Worm (Caenorhabditis elegans): ENCODE measurements around the gene Y41E3.18.

Y41E3.18 gene

ce11 chrIV:15027884-15028283, 37.7 kb downstream of the Y41E3.18 start:
- TF ChIP-seq dpl-1 (GFP tag; optimal IDR thresholded peaks at IDR 0.05) (peak in 1 of 3 experiments; percentile 9), xbp-1 (tag; optimal IDR thresholded peaks at IDR 0.05) (no peak), efl-1 (optimal IDR thresholded peaks at IDR 0.05) (no peak), efl-1 (GFP tag; optimal IDR thresholded peaks at IDR 0.05 in 1 of 2) (peak; percentile 34 to 40), jun-1 (tag; optimal IDR thresholded peaks at IDR 0.05) (no peak)

ce11 chrIV:15027334-15027733, 38.2 kb downstream of the Y41E3.18 start:
- no peak for TF ChIP-seq swsn-7 (tag; optimal IDR thresholded peaks at IDR 0.05)
- no peak for TF ChIP-seq efl-1 (optimal IDR thresholded peaks at IDR 0.05)
- TF ChIP-seq efl-1 (GFP tag; optimal IDR thresholded peaks at IDR 0.05 in 1 of 2): peak in 1 of 2 experiments; percentile 25

- TF ChIP-seq ama-1 (optimal IDR thresholded peaks at IDR 0.05) (no peak), jun-1 (tag; optimal IDR thresholded peaks at IDR 0.05) (no peak), dsc-1 (tag; optimal IDR thresholded peaks at IDR 0.05) (peak; percentile 0), nhr-237 (tag; optimal IDR thresholded peaks at IDR 0.05) (no peak), isw-1 (GFP tag; IDR thresholded peaks at IDR 0.05) (no peak), egl-13 (tag; optimal IDR thresholded peaks at IDR 0.05) (peak; percentile 4), nhr-12 (tag; optimal IDR thresholded peaks at IDR 0.05) (no peak), snu-23 (GFP tag; optimal IDR thresholded peaks at IDR 0.05) (peak; percentile 58), swsn-7 (tag; optimal IDR thresholded peaks at IDR 0.05) (peak; percentile 38), nhr-77 (tag; optimal IDR thresholded peaks at IDR 0.05) (peak; percentile 10), lin-13 (GFP tag; optimal IDR thresholded peaks at IDR 0.05) (peak; percentile 30), nhr-47 (tag; optimal IDR thresholded peaks at IDR 0.05) (peak; percentile 56), pag-3 (tag; optimal IDR thresholded peaks at IDR 0.05; ENCODE audit: borderline replicate concordance, insufficient read depth) (no peak), mep-1 (tag; optimal IDR thresholded peaks at IDR 0.05) (peak; percentile 79), mef-2 (tag; optimal IDR thresholded peaks at IDR 0.05) (no peak), zip-4 (GFP tag; optimal IDR thresholded peaks at IDR 0.05) (no peak), efl-1 (optimal IDR thresholded peaks at IDR 0.05) (peak; percentile 92 to 94), efl-1 (GFP tag; optimal IDR thresholded peaks at IDR 0.05 in 1 of 2) (peak; percentile 91 to 99), nhr-71 (tag; optimal IDR thresholded peaks at IDR 0.05) (peak; percentile 65), blmp-1 (tag; optimal IDR thresholded peaks at IDR 0.05) (peak; percentile 66), nhr-19 (GFP tag; conservative IDR thresholded peaks at IDR 0.05) (no peak), zag-1 (tag; optimal IDR thresholded peaks at IDR 0.05) (no peak), sptf-1 (tag; optimal IDR thresholded peaks at IDR 0.05) (no peak), aha-1 (tag; optimal IDR thresholded peaks at IDR 0.05) (no peak), skn-1 (tag; optimal IDR thresholded peaks at IDR 0.05) (peak; percentile 73), lin-35 (GFP tag; optimal IDR thresholded peaks at IDR 0.05) (peak; percentile 89 to 95), lir-3 (tag; optimal IDR thresholded peaks at IDR 0.05; ENCODE audit: poor library complexity) (no peak), grh-1 (GFP tag; IDR thresholded peaks at IDR 0.05) (no peak), elt-2 (tag; optimal IDR thresholded peaks at IDR 0.05) (no peak), tbx-2 (tag; optimal IDR thresholded peaks at IDR 0.05) (peak; percentile 7), rnt-1 (tag; optimal IDR thresholded peaks at IDR 0.05) (peak; percentile 35), fos-1 (tag; optimal IDR thresholded peaks at IDR 0.05) (no peak), snpc-4 (tag; optimal IDR thresholded peaks at IDR 0.05) (peak; percentile 8), sup-37 (GFP tag; optimal IDR thresholded peaks at IDR 0.05) (no peak), dpl-1 (GFP tag; optimal IDR thresholded peaks at IDR 0.05) (peak; percentile 89 to 93 (median 89)), nhr-20 (tag; optimal IDR thresholded peaks at IDR 0.05) (peak; percentile 34), fkh-8 (tag; optimal IDR thresholded peaks at IDR 0.05) (peak; percentile 6), nhr-85 (tag) (peak; percentile 66), nhr-11 (tag; optimal IDR thresholded peaks at IDR 0.05) (no peak), tlp-1 (tag; optimal IDR thresholded peaks at IDR 0.05) (no peak), F16B12.6 (tag; optimal IDR thresholded peaks at IDR 0.05) (peak; percentile 58), efl-3 (GFP tag; optimal IDR thresholded peaks at IDR 0.05) (no peak), C16A3.4 (tag; optimal IDR thresholded peaks at IDR 0.05) (peak; percentile 65), nhr-90 (tag; optimal IDR thresholded peaks at IDR 0.05; ENCODE audit: poor library complexity) (peak; percentile 5), unc-30 (tag; optimal IDR thresholded peaks at IDR 0.05) (no peak), unc-130 (tag; optimal IDR thresholded peaks at IDR 0.05) (no peak), aly-2 (tag; optimal IDR thresholded peaks at IDR 0.05) (peak; percentile 18), Y116A8C.19 (tag; optimal IDR thresholded peaks at IDR 0.05; ENCODE audit: borderline replicate concordance) (no peak)
Observed at ce11 chrIV:15025384-15025783, 40.2 kb downstream of the Y41E3.18 start, which contains the start of gene fcd-2. TSS of gene fcd-2 (plus strand) at chrIV:15025710.

Measured in whole organism, L1 larva.